Fruit fly (Drosophila melanogaster): ENCODE data around the gene side-IV.

dm6 chr3R:13452851-13453255 is 2.5 kb downstream of the side-IV start:
- TF ChIP-seq CG5204 (GFP tag; optimal IDR thresholded peaks at IDR 0.05): no peak
- no peak for TF ChIP-seq bab1 (GFP tag; optimal IDR thresholded peaks at IDR 0.05)
- no peak for TF ChIP-seq Crg-1 (GFP tag; optimal IDR thresholded peaks at IDR 0.05)
- no peak for TF ChIP-seq CG33017 (tag; optimal IDR thresholded peaks at IDR 0.05)
- TF ChIP-seq cnc (optimal IDR thresholded peaks at IDR 0.05): no peak

Measured in whole organism, adult.